Fruit fly (Drosophila melanogaster) whole organism, embryonic: ENCODE results near the gene CG46387.

Experiments used
- Ada2b ChIP-seq: fragments of 200-800 bp; sonication (Bioruptor generic); IDR thresholded peaks from 2 replicates; pipeline ENCODE4 v1.3.6; 2022; ENCODE audit warnings: missing biosample characterization, missing genetic modification characterization
- BEAF-32 ChIP-seq: fragments of 200-800 bp; sonication (Bioruptor generic); optimal IDR thresholded peaks from 3 replicates; lab custom pipeline; 2017; ENCODE audit warnings: missing biosample characterization, missing genetic modification characterization, mild to moderate bottlenecking, moderate library complexity, missing genetic modification reagents
- CG10543 ChIP-seq: fragments of 200-800 bp; sonication (Bioruptor generic); optimal IDR thresholded peaks from 3 replicates; lab custom pipeline; 2017; ENCODE audit warnings: missing biosample characterization, mild to moderate bottlenecking, missing genetic modification characterization, moderate library complexity
- CG11560 ChIP-seq: fragments of 200-800 bp; sonication (Bioruptor generic); IDR thresholded peaks from 3 replicates; pipeline ENCODE4 v1.3.6; 2022; ENCODE audit warnings: missing biosample characterization, missing genetic modification characterization
- CG12391 ChIP-seq: fragments of 200-800 bp; sonication (Bioruptor generic); optimal IDR thresholded peaks from 3 replicates; lab custom pipeline; 2018; ENCODE audit warnings: missing biosample characterization, mild to moderate bottlenecking, missing genetic modification characterization, moderate library complexity
- CG12659 ChIP-seq: fragments of 200-800 bp; sonication (Bioruptor generic); optimal IDR thresholded peaks from 3 replicates; lab custom pipeline; 2017; ENCODE audit warnings: mild to moderate bottlenecking, missing biosample characterization, missing genetic modification reagents, missing genetic modification characterization
- CG15696 ChIP-seq: fragments of 200-800 bp; sonication (Bioruptor generic); optimal IDR thresholded peaks from 2 replicates; lab custom pipeline; 2019; ENCODE audit warnings: missing biosample characterization, mild to moderate bottlenecking, missing genetic modification characterization, moderate library complexity
- CG17568 ChIP-seq: fragments of 200-800 bp; sonication (Bioruptor generic); optimal IDR thresholded peaks from 2 replicates; lab custom pipeline; 2018; ENCODE audit warnings: missing biosample characterization, mild to moderate bottlenecking, missing genetic modification characterization, moderate library complexity
- CG2875 ChIP-seq: fragments of 200-800 bp; sonication (Bioruptor generic); optimal IDR thresholded peaks from 2 replicates; lab custom pipeline; 2017; ENCODE audit warnings: missing biosample characterization, mild to moderate bottlenecking, missing genetic modification characterization, missing genetic modification reagents
- CG30431 ChIP-seq: fragments of 200-800 bp; sonication (Bioruptor generic); optimal IDR thresholded peaks from 2 replicates; lab custom pipeline; 2017; ENCODE audit warnings: missing biosample characterization, missing genetic modification characterization
- CG3065 ChIP-seq: fragments of 200-800 bp; sonication (Bioruptor generic); optimal IDR thresholded peaks from 2 replicates; lab custom pipeline; 2016; ENCODE audit warnings: missing biosample characterization, missing genetic modification characterization
- CG31365 ChIP-seq: fragments of 200-800 bp; sonication (Bioruptor generic); optimal IDR thresholded peaks from 2 replicates; lab custom pipeline; 2018; ENCODE audit warnings: missing biosample characterization, mild to moderate bottlenecking, missing genetic modification characterization
- CG3163 ChIP-seq: fragments of 200-800 bp; sonication (Bioruptor generic); optimal IDR thresholded peaks from 3 replicates; lab custom pipeline; 2016; ENCODE audit warnings: missing biosample characterization, missing genetic modification characterization
- CG32767 ChIP-seq: fragments of 200-800 bp; sonication (Bioruptor generic); IDR thresholded peaks from 2 replicates; pipeline ENCODE4 v1.3.6; 2022; ENCODE audit warnings: missing biosample characterization, missing genetic modification characterization
- CG4360 ChIP-seq: fragments of 200-800 bp; sonication (Bioruptor generic); IDR thresholded peaks from 2 replicates; pipeline ENCODE4 v1.3.6; 2022; ENCODE audit warnings: missing biosample characterization, missing genetic modification characterization
- CG6254 ChIP-seq: fragments of 200-800 bp; sonication (Bioruptor generic); optimal IDR thresholded peaks from 3 replicates; lab custom pipeline; 2017; ENCODE audit warnings: mild to moderate bottlenecking, missing biosample characterization, missing genetic modification reagents, missing genetic modification characterization
- CG7271 ChIP-seq: fragments of 200-800 bp; sonication (Bioruptor generic); optimal IDR thresholded peaks from 2 replicates; lab custom pipeline; 2018; ENCODE audit warnings: missing biosample characterization, mild to moderate bottlenecking, missing genetic modification characterization, moderate library complexity
- CG7928 ChIP-seq: fragments of 200-800 bp; sonication (Bioruptor generic); optimal IDR thresholded peaks from 2 replicates; lab custom pipeline; 2017; ENCODE audit warnings: missing biosample characterization, mild to moderate bottlenecking, missing genetic modification characterization
- CG8765 ChIP-seq: fragments of 200-800 bp; sonication (Bioruptor generic); IDR thresholded peaks from 2 replicates; pipeline ENCODE4 v1.3.6; 2022; ENCODE audit warnings: missing biosample characterization, missing genetic modification characterization
- CG9817 ChIP-seq: fragments of 200-800 bp; sonication (Bioruptor generic); optimal IDR thresholded peaks from 2 replicates; lab custom pipeline; 2018; ENCODE audit warnings: missing biosample characterization, mild to moderate bottlenecking, missing genetic modification characterization, moderate library complexity
- Dip2 ChIP-seq: fragments of 200-800 bp; sonication (Bioruptor generic); IDR thresholded peaks from 2 replicates; pipeline ENCODE4 v1.3.6; 2022; ENCODE audit warnings: missing biosample characterization, missing genetic modification characterization
- Dll ChIP-seq: fragments of 200-800 bp; sonication (Bioruptor generic); IDR thresholded peaks from 4 replicates; pipeline ENCODE4 v1.3.6; 2022; ENCODE audit warnings: missing biosample characterization, missing genetic modification characterization; ENCODE audit not compliant: partially characterized antibody
- Dref ChIP-seq: fragments of 200-800 bp; sonication (Bioruptor generic); IDR thresholded peaks from 2 replicates; pipeline ENCODE4 v1.3.6; 2022; ENCODE audit warnings: missing biosample characterization, missing genetic modification characterization
- HLHmδ ChIP-seq: fragments of 200-800 bp; sonication (Bioruptor generic); optimal IDR thresholded peaks from 2 replicates; lab custom pipeline; 2018; ENCODE audit warnings: missing biosample characterization, mild to moderate bottlenecking, missing genetic modification characterization, moderate library complexity
- Hmr ChIP-seq: fragments of 200-800 bp; sonication (Bioruptor generic); optimal IDR thresholded peaks from 3 replicates; lab custom pipeline; 2017; ENCODE audit warnings: mild to moderate bottlenecking, missing biosample characterization, missing genetic modification reagents, missing genetic modification characterization
- Kr ChIP-seq: fragments of 200-800 bp; sonication (Bioruptor generic); optimal IDR thresholded peaks from 2 replicates; lab custom pipeline; 2017; ENCODE audit warnings: missing biosample characterization, mild to moderate bottlenecking, missing genetic modification characterization
- Mrtf ChIP-seq: fragments of 200-800 bp; sonication (Bioruptor generic); IDR thresholded peaks from 3 replicates; pipeline ENCODE4 v1.3.6; 2022; ENCODE audit warnings: missing biosample characterization, missing genetic modification characterization
- Oli ChIP-seq: fragments of 200-800 bp; sonication (Bioruptor generic); optimal IDR thresholded peaks from 2 replicates; lab custom pipeline; 2018; ENCODE audit warnings: missing biosample characterization, mild to moderate bottlenecking, missing genetic modification characterization, moderate library complexity
- PHDP ChIP-seq: fragments of 200-800 bp; sonication (Bioruptor generic); optimal IDR thresholded peaks from 3 replicates; lab custom pipeline; 2018; ENCODE audit warnings: missing biosample characterization, mild to moderate bottlenecking, missing genetic modification characterization, moderate library complexity
- Pdp1 ChIP-seq, 2 experiments: fragments of 200-800 bp; sonication (Bioruptor generic); optimal IDR thresholded peaks; 3 replicates each; lab custom pipeline; 2016; ENCODE audit warnings: missing biosample characterization in 2 of 2, missing genetic modification characterization in 2 of 2, mild to moderate bottlenecking in 1 of 2, moderate library complexity in 1 of 2
- Sry-δ ChIP-seq: fragments of 200-800 bp; sonication (Bioruptor generic); optimal IDR thresholded peaks from 2 replicates; lab custom pipeline; 2016; ENCODE audit warnings: missing biosample characterization, missing genetic modification characterization
- Stat92E ChIP-seq, 3 experiments: fragments of >200 bp in 2 of 3; fragments of 200-800 bp in 1 of 3; sonication (Bioruptor generic) in 1 of 3; optimal IDR thresholded peaks; 2 replicates each; lab custom pipeline; 2017 to 2019; ENCODE audit warnings: missing biosample characterization in 3 of 3, missing genetic modification characterization in 3 of 3, mild to moderate bottlenecking in 1 of 3, moderate library complexity in 1 of 3
- Trl ChIP-seq, 3 experiments: fragments of >200 bp in 2 of 3; fragments of 200-800 bp in 1 of 3; sonication (Bioruptor generic) in 1 of 3; optimal IDR thresholded peaks; 2 replicates in 1 of 3; 3 replicates in 2 of 3; lab custom pipeline; 2016 to 2017; ENCODE audit warnings: missing biosample characterization in 1 of 3, missing genetic modification characterization in 1 of 3
- ash1 ChIP-seq: fragments of 200-800 bp; sonication (Bioruptor generic); optimal IDR thresholded peaks from 2 replicates; lab custom pipeline; 2018; ENCODE audit warnings: missing biosample characterization, mild to moderate bottlenecking, missing genetic modification characterization
- az2 ChIP-seq: fragments of 200-800 bp; sonication (Bioruptor generic); optimal IDR thresholded peaks from 3 replicates; lab custom pipeline; 2016; ENCODE audit warnings: missing biosample characterization, missing genetic modification characterization
- btn ChIP-seq: fragments of 200-800 bp; sonication (Bioruptor generic); optimal IDR thresholded peaks from 2 replicates; lab custom pipeline; 2016; ENCODE audit warnings: missing biosample characterization, missing genetic modification characterization
- cato ChIP-seq: fragments of 200-800 bp; sonication (Bioruptor generic); optimal IDR thresholded peaks from 2 replicates; lab custom pipeline; 2016; ENCODE audit warnings: missing biosample characterization, missing genetic modification characterization, borderline replicate concordance
- crol ChIP-seq: fragments of 200-800 bp; sonication (Bioruptor generic); IDR thresholded peaks from 2 replicates; pipeline ENCODE4 v1.3.6; 2022; ENCODE audit warnings: missing biosample characterization, missing genetic modification characterization
- eyg ChIP-seq: fragments of 200-800 bp; sonication (Bioruptor generic); optimal IDR thresholded peaks from 3 replicates; lab custom pipeline; 2016; ENCODE audit warnings: missing biosample characterization, missing genetic modification characterization
- gem ChIP-seq: fragments of 200-800 bp; sonication (Bioruptor generic); optimal IDR thresholded peaks from 2 replicates; lab custom pipeline; 2019; ENCODE audit warnings: missing biosample characterization, mild to moderate bottlenecking, missing genetic modification characterization, moderate library complexity
- hb ChIP-seq: fragments of 200-800 bp; sonication (Bioruptor generic); IDR thresholded peaks from 3 replicates; pipeline ENCODE4 v1.3.6; 2022; ENCODE audit warnings: missing biosample characterization, missing genetic modification characterization; ENCODE audit not compliant: partially characterized antibody
- hth ChIP-seq: fragments of >200 bp; optimal IDR thresholded peaks from 2 replicates; lab custom pipeline; 2017; ENCODE audit warnings: inconsistent platforms
- ken ChIP-seq: fragments of 200-800 bp; sonication (Bioruptor generic); IDR thresholded peaks from 3 replicates; pipeline ENCODE4 v1.3.6; 2022; ENCODE audit warnings: missing biosample characterization, missing genetic modification characterization
- klu ChIP-seq: fragments of 200-800 bp; sonication (Bioruptor generic); IDR thresholded peaks from 2 replicates; pipeline ENCODE4 v1.3.6; 2022; ENCODE audit warnings: missing biosample characterization, missing genetic modification characterization
- pfk ChIP-seq: fragments of 200-800 bp; sonication (Bioruptor generic); optimal IDR thresholded peaks from 2 replicates; lab custom pipeline; 2018; ENCODE audit warnings: missing biosample characterization, mild to moderate bottlenecking, missing genetic modification characterization, moderate library complexity
- salm ChIP-seq: fragments of 200-800 bp; sonication (Bioruptor generic); optimal IDR thresholded peaks from 2 replicates; lab custom pipeline; 2018; ENCODE audit warnings: missing biosample characterization, mild to moderate bottlenecking, missing genetic modification characterization
- so ChIP-seq: fragments of 200-800 bp; sonication (Bioruptor generic); IDR thresholded peaks from 3 replicates; pipeline ENCODE4 v1.3.6; 2022; ENCODE audit warnings: missing biosample characterization, missing genetic modification characterization
- tna ChIP-seq: fragments of 200-800 bp; sonication (Bioruptor generic); IDR thresholded peaks from 2 replicates; pipeline ENCODE4 v1.3.6; 2022; ENCODE audit warnings: missing biosample characterization, missing genetic modification characterization; ENCODE audit not compliant: partially characterized antibody

CG46387 gene

dm6 chr3L:9855784-9856426, 42.5 kb upstream of the CG46387 start (continued):
- TF ChIP-seq CG12659 (GFP tag; lab: Kevin White, UChicago) = peak; percentile 90
- TF ChIP-seq CG9817 (tag; lab: Kevin White, UChicago) = peak; percentile 93
- no peak for TF ChIP-seq tna (GFP tag; lab: Robert Waterston, UW)
- TF ChIP-seq Mrtf (GFP tag; lab: Robert Waterston, UW) = peak; percentile 96
- peak; percentile 89 for TF ChIP-seq CG10543 (GFP tag; lab: Kevin White, UChicago)
- peak; percentile 99 for TF ChIP-seq CG15696
- peak; percentile 88 for TF ChIP-seq Hmr (GFP tag; lab: Kevin White, UChicago)
- TF ChIP-seq so (GFP tag; lab: Robert Waterston, UW) = peak; percentile 97
- TF ChIP-seq CG4360 (GFP tag; lab: Robert Waterston, UW) = peak; percentile 96
- TF ChIP-seq HLHmδ (GFP tag; lab: Kevin White, UChicago) = peak; percentile 68
- TF ChIP-seq klu (GFP tag; lab: Robert Waterston, UW) = peak; percentile 90
- TF ChIP-seq BEAF-32 (GFP tag; lab: Kevin White, UChicago) = no peak
- peak; percentile 98 for TF ChIP-seq btn (GFP tag; lab: Kevin White, UChicago)
- TF ChIP-seq pfk (GFP tag; lab: Kevin White, UChicago) = peak; percentile 45
- TF ChIP-seq crol (GFP tag; lab: Robert Waterston, UW) = peak; percentile 81
- peak; percentile 91 for TF ChIP-seq CG7271 (tag; lab: Kevin White, UChicago)
- peak; percentile 65 for TF ChIP-seq Dip2 (GFP tag; lab: Robert Waterston, UW)
- TF ChIP-seq Kr (GFP tag; lab: Kevin White, UChicago) = peak; percentile 77
- peak; percentile 97 for TF ChIP-seq CG6254 (GFP tag; lab: Kevin White, UChicago)
- no peak for TF ChIP-seq Dll
- TF ChIP-seq CG8765 (GFP tag; lab: Robert Waterston, UW) = peak; percentile 98
- TF ChIP-seq CG11560 (tag; lab: Robert Waterston, UW) = no peak; the same call in 2 of the 3 replicates
- peak; percentile 93 for TF ChIP-seq eyg (GFP tag; lab: Kevin White, UChicago)
- no peak for TF ChIP-seq Trl (optimal IDR thresholded peaks at IDR 0.05; lab: Kevin White, UChicago)
- peak; percentile 98 for TF ChIP-seq Trl (GFP tag; optimal IDR thresholded peaks at IDR 0.05; lab: Kevin White, UChicago)
- TF ChIP-seq CG7928 = peak; percentile 71
- TF ChIP-seq CG31365 (tag; lab: Kevin White, UChicago) = peak; percentile 88
- TF ChIP-seq CG30431 (GFP tag; lab: Kevin White, UChicago) = peak; percentile 97
- TF ChIP-seq Ada2b = peak; percentile 94
- peak; percentile 98 for TF ChIP-seq gem (tag; lab: Kevin White, UChicago)
- peak; percentile 93 for TF ChIP-seq PHDP (tag; lab: Kevin White, UChicago)
- peak; percentile 95 to 97 for TF ChIP-seq Pdp1 (GFP tag; optimal IDR thresholded peaks at IDR 0.05; lab: Kevin White, UChicago)
- TF ChIP-seq Sry-δ (GFP tag; lab: Kevin White, UChicago) = peak; percentile 74
- TF ChIP-seq salm (tag; lab: Kevin White, UChicago) = peak; percentile 95
- no peak for TF ChIP-seq Dref (GFP tag; lab: Robert Waterston, UW)
- peak; percentile 97 for TF ChIP-seq CG12391 (tag; lab: Kevin White, UChicago)
- TF ChIP-seq CG3163 (GFP tag; lab: Kevin White, UChicago) = peak; percentile 85
- no peak for TF ChIP-seq hth (lab: Kevin White, UChicago)
- TF ChIP-seq ken (GFP tag; lab: Robert Waterston, UW) = peak; percentile 97
- peak; percentile 92 for TF ChIP-seq CG3065
- TF ChIP-seq Oli (tag; lab: Kevin White, UChicago) = peak; percentile 97
- peak; percentile 97 for TF ChIP-seq CG2875
- peak; percentile 95 for TF ChIP-seq cato (GFP tag; lab: Kevin White, UChicago)
- peak; percentile 73 for TF ChIP-seq ash1
- TF ChIP-seq CG17568 (GFP tag; lab: Kevin White, UChicago) = peak; percentile 90
- TF ChIP-seq Stat92E (GFP tag; optimal IDR thresholded peaks at IDR 0.05; lab: Kevin White, UChicago) = peak in 1 of 3 experiments; percentile 96
- TF ChIP-seq az2 (GFP tag; lab: Kevin White, UChicago) = peak; percentile 98
- no peak for TF ChIP-seq hb (GFP tag; lab: Robert Waterston, UW)
- TF ChIP-seq CG32767 (GFP tag; lab: Robert Waterston, UW) = peak; percentile 97
